Fruit fly (Drosophila melanogaster) whole organism, prepupa: ENCODE measurements around the gene CG8043.

Experiments used
- CG11294 ChIP-seq: fragments of 200-800 bp; sonication (Bioruptor generic); IDR thresholded peaks from 2 replicates; pipeline ENCODE4 v1.3.6; 2022; ENCODE audit warnings: missing biosample characterization, missing genetic modification characterization
- CG32006 ChIP-seq: fragments of 200-800 bp; sonication (Bioruptor generic); optimal IDR thresholded peaks from 3 replicates; lab custom pipeline; 2017; ENCODE audit warnings: missing biosample characterization, mild to moderate bottlenecking, missing genetic modification characterization
- CG6854 ChIP-seq: fragments of 200-800 bp; sonication (Bioruptor generic); optimal IDR thresholded peaks from 2 replicates; lab custom pipeline; 2017; ENCODE audit warnings: missing biosample characterization, mild to moderate bottlenecking, missing genetic modification characterization
- Gug ChIP-seq: fragments of 200-800 bp; sonication (Bioruptor generic); IDR thresholded peaks from 2 replicates; pipeline ENCODE4 v1.3.6; 2022; ENCODE audit warnings: missing biosample characterization, missing genetic modification characterization
- Sox15 ChIP-seq: fragments of 200-800 bp; sonication (Bioruptor generic); optimal IDR thresholded peaks from 3 replicates; lab custom pipeline; 2016; ENCODE audit warnings: missing biosample characterization, missing genetic modification characterization
- achi ChIP-seq: fragments of 200-800 bp; sonication (Bioruptor generic); optimal IDR thresholded peaks from 3 replicates; lab custom pipeline; 2016; ENCODE audit warnings: missing biosample characterization, missing genetic modification characterization
- cyc ChIP-seq: fragments of 200-800 bp; sonication (Bioruptor generic); optimal IDR thresholded peaks from 3 replicates; lab custom pipeline; 2016; ENCODE audit warnings: missing biosample characterization, missing genetic modification characterization

- no peak for TF ChIP-seq Sox15 (GFP tag; lab: Kevin White, UChicago)
- TF ChIP-seq CG6854 (GFP tag; lab: Kevin White, UChicago), result no peak
- no peak for TF ChIP-seq CG32006 (GFP tag; lab: Kevin White, UChicago)
- no peak for TF ChIP-seq CG11294 (GFP tag; lab: Robert Waterston, UW)
- TF ChIP-seq Gug (GFP tag; lab: Robert Waterston, UW), result no peak
- no peak for TF ChIP-seq achi (GFP tag; lab: Kevin White, UChicago)
- no peak for TF ChIP-seq cyc (GFP tag; lab: Kevin White, UChicago)
Measured at dm6 chr3R:8658688-8659087, 18.0 kb upstream of the CG8043 start.
